Fruit fly (Drosophila melanogaster) whole organism, adult: ENCODE data around the gene RpL3.

Experiments used
- CG11617 ChIP-seq: fragments of 200-800 bp; sonication (Bioruptor generic); optimal IDR thresholded peaks from 2 replicates; lab custom pipeline; 2017; ENCODE audit warnings: mild to moderate bottlenecking, missing biosample characterization, missing genetic modification reagents, missing genetic modification characterization
- CG7045 ChIP-seq: fragments of 200-800 bp; sonication (Bioruptor generic); optimal IDR thresholded peaks from 2 replicates; lab custom pipeline; 2017; ENCODE audit warnings: missing biosample characterization, mild to moderate bottlenecking, missing genetic modification characterization
- CG7101 ChIP-seq: fragments of 200-800 bp; sonication (Bioruptor generic); optimal IDR thresholded peaks from 2 replicates; lab custom pipeline; 2018; ENCODE audit warnings: missing biosample characterization, mild to moderate bottlenecking, missing genetic modification characterization, moderate library complexity
- Crg-1 ChIP-seq: fragments of 200-800 bp; sonication (Bioruptor generic); optimal IDR thresholded peaks from 2 replicates; lab custom pipeline; 2016; ENCODE audit warnings: missing biosample characterization, missing genetic modification characterization
- Hr96 ChIP-seq: fragments of 200-800 bp; sonication (Bioruptor generic); optimal IDR thresholded peaks from 2 replicates; lab custom pipeline; 2016; ENCODE audit warnings: missing biosample characterization, missing genetic modification characterization
- bab1 ChIP-seq: fragments of 200-800 bp; sonication (Bioruptor generic); optimal IDR thresholded peaks from 3 replicates; lab custom pipeline; 2019; ENCODE audit warnings: missing biosample characterization, mild to moderate bottlenecking, missing genetic modification characterization, moderate library complexity
- cic ChIP-seq: fragments of 200-800 bp; sonication (Bioruptor generic); optimal IDR thresholded peaks from 2 replicates; lab custom pipeline; 2017; ENCODE audit warnings: missing biosample characterization, mild to moderate bottlenecking, missing genetic modification characterization, moderate library complexity
- ovo ChIP-seq: fragments of 200-800 bp; sonication (Bioruptor generic); optimal IDR thresholded peaks from 2 replicates; lab custom pipeline; 2016; ENCODE audit warnings: missing biosample characterization, missing genetic modification characterization
- pad ChIP-seq: fragments of 200-800 bp; sonication (Bioruptor generic); optimal IDR thresholded peaks from 3 replicates; lab custom pipeline; 2017; ENCODE audit warnings: missing biosample characterization, missing genetic modification characterization, mild to moderate bottlenecking, moderate library complexity, missing genetic modification reagents

dm6 chr3R:11225220-11225619 lies 3.5 kb downstream of the RpL3 start, which contains the start of gene scpr-C:
- no peak for TF ChIP-seq Crg-1 (GFP tag; lab: Kevin White, UChicago)
- TF ChIP-seq pad (GFP tag; lab: Kevin White, UChicago) = no peak
- TF ChIP-seq bab1 (GFP tag; lab: Kevin White, UChicago) = no peak
- no peak for TF ChIP-seq ovo (GFP tag; lab: Kevin White, UChicago)
- TF ChIP-seq Hr96 = no peak
- no peak for TF ChIP-seq cic
- TF ChIP-seq CG7045 (GFP tag; lab: Kevin White, UChicago) = no peak
- no peak for TF ChIP-seq CG7101 (tag; lab: Kevin White, UChicago)
- TF ChIP-seq CG11617 (GFP tag; lab: Kevin White, UChicago) = no peak
